Worm (Caenorhabditis elegans) whole organism, young adult: Measurements from ENCODE around the gene his-7.
A peak's percentile ranks its signal among the peaks of the same experiment; 100 is the strongest.

Source experiments
- B0019.2 ChIP-seq: fragments of 200-800 bp; sonication (Bioruptor generic); conservative IDR thresholded peaks from 2 replicates; pipeline ENCODE4 v1.3.6; 2022; ENCODE audit warnings: missing genetic modification reagents, missing genetic modification characterization, missing compliant biosample characterization
- B0035.1 ChIP-seq: sonication (generic microtip); optimal IDR thresholded peaks from 2 replicates; lab custom pipeline; 2016; ENCODE audit warnings: missing genetic modification characterization, mild to moderate bottlenecking, missing compliant biosample characterization, missing genotype, missing genetic modification reagents
- B0336.3 ChIP-seq: fragments of 200-800 bp; sonication (Bioruptor generic); IDR thresholded peaks from 2 replicates; pipeline ENCODE4 v1.3.6; 2022; ENCODE audit warnings: missing genetic modification characterization, missing compliant biosample characterization
- F37B4.10 ChIP-seq: fragments of 200-800 bp; sonication (Bioruptor generic); IDR thresholded peaks from 2 replicates; pipeline ENCODE4 v1.3.6; 2022; ENCODE audit warnings: missing genetic modification characterization, missing compliant biosample characterization
- F39B2.1 ChIP-seq: fragments of 200-800 bp; sonication (Bioruptor generic); IDR thresholded peaks from 2 replicates; pipeline ENCODE4 v1.3.6; 2022; ENCODE audit warnings: missing genetic modification reagents, missing genetic modification characterization, missing compliant biosample characterization
- F52B5.7 ChIP-seq: sonication (generic microtip); optimal IDR thresholded peaks from 2 replicates; lab custom pipeline; 2016; ENCODE audit warnings: mild to moderate bottlenecking, missing genetic modification characterization, missing compliant biosample characterization
- K12H6.12 ChIP-seq: fragments of 200-800 bp; sonication (Bioruptor generic); optimal IDR thresholded peaks from 2 replicates; lab custom pipeline; 2018; ENCODE audit warnings: mild to moderate bottlenecking, missing genetic modification characterization, missing compliant biosample characterization
- T07F8.4 ChIP-seq: sonication (generic microtip); optimal IDR thresholded peaks from 2 replicates; lab custom pipeline; 2016; ENCODE audit warnings: mild to moderate bottlenecking, missing genetic modification characterization, moderate library complexity, missing compliant biosample characterization
- Y53G8AR.9 ChIP-seq: fragments of 200-800 bp; sonication (Bioruptor generic); conservative IDR thresholded peaks from 2 replicates; pipeline ENCODE4 v1.3.6; 2022; ENCODE audit warnings: missing genetic modification reagents, missing genetic modification characterization, missing compliant biosample characterization
- Y67H2A.10 ChIP-seq: fragments of 200-800 bp; sonication (Bioruptor generic); conservative IDR thresholded peaks from 2 replicates; pipeline ENCODE4 v1.3.6; 2022; ENCODE audit warnings: missing genetic modification reagents, missing genetic modification characterization, missing compliant biosample characterization
- Y79H2A.3 ChIP-seq: fragments of 200-800 bp; sonication (Bioruptor generic); conservative IDR thresholded peaks from 2 replicates; pipeline ENCODE4 v1.3.6; 2022; ENCODE audit warnings: missing genetic modification reagents, missing genetic modification characterization, missing compliant biosample characterization
- Y95B8A.8 ChIP-seq: fragments of 200-800 bp; sonication (Bioruptor generic); IDR thresholded peaks from 2 replicates; pipeline ENCODE4 v1.3.6; 2022; ENCODE audit warnings: missing genetic modification reagents, missing genetic modification characterization, missing compliant biosample characterization
- akir-1 ChIP-seq: fragments of 200-800 bp; sonication (Bioruptor generic); optimal IDR thresholded peaks from 2 replicates; lab custom pipeline; 2018; ENCODE audit warnings: mild to moderate bottlenecking, missing genetic modification characterization, moderate library complexity, missing compliant biosample characterization
- aptf-2 ChIP-seq: fragments of 200-800 bp; sonication (Bioruptor generic); conservative IDR thresholded peaks from 2 replicates; pipeline ENCODE4 v1.3.6; 2022; ENCODE audit warnings: missing genetic modification reagents, missing genetic modification characterization, missing compliant biosample characterization
- atf-7 ChIP-seq: sonication (generic microtip); optimal IDR thresholded peaks from 2 replicates; lab custom pipeline; 2017; ENCODE audit warnings: mild to moderate bottlenecking, missing genetic modification characterization, missing compliant biosample characterization
- attf-5 ChIP-seq: fragments of 200-800 bp; sonication (Bioruptor generic); optimal IDR thresholded peaks from 2 replicates; lab custom pipeline; 2018; ENCODE audit warnings: mild to moderate bottlenecking, missing genetic modification characterization, missing compliant biosample characterization
- ccch-3 ChIP-seq: fragments of 200-800 bp; sonication (Bioruptor generic); optimal IDR thresholded peaks from 2 replicates; lab custom pipeline; 2018; ENCODE audit warnings: mild to moderate bottlenecking, missing genetic modification characterization, missing compliant biosample characterization
- dpl-1 ChIP-seq: fragments of 150-350 bp; optimal IDR thresholded peaks from 2 replicates; lab custom pipeline; 2014; ENCODE audit warnings: missing biosample characterization, missing genetic modification reagents, missing genetic modification characterization
- egl-44 ChIP-seq: fragments of 200-800 bp; sonication (Bioruptor generic); IDR thresholded peaks from 2 replicates; pipeline ENCODE4 v1.3.6; 2022; ENCODE audit warnings: missing genetic modification reagents, missing genetic modification characterization, missing compliant biosample characterization
- ets-4 ChIP-seq: fragments of 200-800 bp; sonication (Bioruptor generic); optimal IDR thresholded peaks from 2 replicates; lab custom pipeline; 2018; ENCODE audit warnings: mild to moderate bottlenecking, missing genetic modification characterization, missing compliant biosample characterization
- fkh-3 ChIP-seq: sonication (generic microtip); optimal IDR thresholded peaks from 2 replicates; lab custom pipeline; 2016; ENCODE audit warnings: mild to moderate bottlenecking, missing genetic modification characterization, missing compliant biosample characterization
- hlh-26 ChIP-seq: fragments of 200-800 bp; sonication (Bioruptor generic); conservative IDR thresholded peaks from 2 replicates; pipeline ENCODE4 v1.3.6; 2022; ENCODE audit warnings: missing genetic modification reagents, missing genetic modification characterization, missing compliant biosample characterization
- hmg-20 ChIP-seq: fragments of 200-800 bp; sonication (Bioruptor generic); IDR thresholded peaks from 2 replicates; pipeline ENCODE4 v1.3.6; 2022; ENCODE audit warnings: missing genetic modification reagents, missing genetic modification characterization, missing compliant biosample characterization
- hrde-1 ChIP-seq: sonication (generic microtip); optimal IDR thresholded peaks from 2 replicates; lab custom pipeline; 2016; ENCODE audit warnings: missing genetic modification characterization, mild to moderate bottlenecking, missing compliant biosample characterization, moderate library complexity, missing genotype, missing genetic modification reagents, borderline replicate concordance
- hsf-1 ChIP-seq: fragments of 200-800 bp; sonication (Bioruptor generic); IDR thresholded peaks from 2 replicates; pipeline ENCODE4 v1.3.6; 2022; ENCODE audit warnings: missing genetic modification reagents, missing genetic modification characterization, missing compliant biosample characterization
- lin-54 ChIP-seq: fragments of 200-800 bp; sonication (Bioruptor generic); optimal IDR thresholded peaks from 2 replicates; lab custom pipeline; 2018; ENCODE audit warnings: mild to moderate bottlenecking, missing genetic modification characterization, missing compliant biosample characterization
- madf-10 ChIP-seq: sonication (generic microtip); optimal IDR thresholded peaks from 2 replicates; lab custom pipeline; 2016; ENCODE audit warnings: mild to moderate bottlenecking, missing genetic modification characterization, missing compliant biosample characterization
- mes-4 ChIP-seq: sonication (generic microtip); optimal IDR thresholded peaks from 2 replicates; lab custom pipeline; 2016; ENCODE audit warnings: missing genotype, missing genetic modification characterization, missing compliant biosample characterization
- pha-4 ChIP-seq: fragments of 150-350 bp; sonication (generic microtip); optimal IDR thresholded peaks from 2 replicates; lab custom pipeline; 2014; ENCODE audit warnings: missing biosample characterization, missing genetic modification reagents, missing genetic modification characterization
- rcor-1 ChIP-seq: fragments of 200-800 bp; sonication (Bioruptor generic); IDR thresholded peaks from 2 replicates; pipeline ENCODE4 v1.3.6; 2022; ENCODE audit warnings: missing genetic modification reagents, missing genetic modification characterization, missing compliant biosample characterization
- rec-8 ChIP-seq, 2 experiments: sonication (generic microtip); optimal IDR thresholded peaks; 2 replicates each; lab custom pipeline; 2016; ENCODE audit warnings: mild to moderate bottlenecking in 2 of 2, missing genetic modification characterization in 2 of 2, missing genetic modification reagents in 2 of 2, missing genotype in 2 of 2, missing biosample characterization in 1 of 2, missing compliant biosample characterization in 1 of 2, moderate library complexity in 1 of 2
- repo-1 ChIP-seq: sonication (generic microtip); optimal IDR thresholded peaks from 2 replicates; lab custom pipeline; 2017; ENCODE audit warnings: mild to moderate bottlenecking, missing genetic modification characterization, missing compliant biosample characterization
- sea-2 ChIP-seq: fragments of 200-800 bp; sonication (Bioruptor generic); IDR thresholded peaks from 2 replicates; pipeline ENCODE4 v1.3.6; 2022; ENCODE audit warnings: missing genetic modification characterization, missing compliant biosample characterization
- somi-1 ChIP-seq: fragments of 200-800 bp; sonication (Bioruptor generic); optimal IDR thresholded peaks from 2 replicates; lab custom pipeline; 2018; ENCODE audit warnings: mild to moderate bottlenecking, missing genetic modification characterization, missing compliant biosample characterization
- sptf-2 ChIP-seq: fragments of 200-800 bp; sonication (Bioruptor generic); optimal IDR thresholded peaks from 2 replicates; lab custom pipeline; 2018; ENCODE audit warnings: mild to moderate bottlenecking, missing genetic modification characterization, missing compliant biosample characterization
- tbp1 ChIP-seq: fragments of 200-800 bp; sonication (Bioruptor generic); optimal IDR thresholded peaks from 2 replicates; lab custom pipeline; 2018; ENCODE audit warnings: mild to moderate bottlenecking, missing genetic modification characterization, missing compliant biosample characterization
- tbx-9 ChIP-seq: sonication (generic microtip); optimal IDR thresholded peaks from 2 replicates; lab custom pipeline; 2016; ENCODE audit warnings: borderline replicate concordance, missing genetic modification characterization, inconsistent platforms, missing compliant biosample characterization
- tlf-1 ChIP-seq: fragments of 200-800 bp; sonication (Bioruptor generic); optimal IDR thresholded peaks from 2 replicates; lab custom pipeline; 2018; ENCODE audit warnings: mild to moderate bottlenecking, missing genetic modification characterization, missing compliant biosample characterization
- xnd-1 ChIP-seq: sonication (generic microtip); optimal IDR thresholded peaks from 2 replicates; lab custom pipeline; 2016; ENCODE audit warnings: missing genotype, missing genetic modification reagents, missing genetic modification characterization, missing compliant biosample characterization
- ztf-28 ChIP-seq: fragments of 200-800 bp; sonication (Bioruptor generic); IDR thresholded peaks from 2 replicates; pipeline ENCODE4 v1.3.6; 2022; ENCODE audit warnings: missing genetic modification reagents, missing genetic modification characterization, missing compliant biosample characterization
- ztf-3 ChIP-seq: fragments of 200-800 bp; sonication (Bioruptor generic); optimal IDR thresholded peaks from 2 replicates; lab custom pipeline; 2018; ENCODE audit warnings: mild to moderate bottlenecking, missing genetic modification characterization, missing compliant biosample characterization

his-7 gene

DNA sequence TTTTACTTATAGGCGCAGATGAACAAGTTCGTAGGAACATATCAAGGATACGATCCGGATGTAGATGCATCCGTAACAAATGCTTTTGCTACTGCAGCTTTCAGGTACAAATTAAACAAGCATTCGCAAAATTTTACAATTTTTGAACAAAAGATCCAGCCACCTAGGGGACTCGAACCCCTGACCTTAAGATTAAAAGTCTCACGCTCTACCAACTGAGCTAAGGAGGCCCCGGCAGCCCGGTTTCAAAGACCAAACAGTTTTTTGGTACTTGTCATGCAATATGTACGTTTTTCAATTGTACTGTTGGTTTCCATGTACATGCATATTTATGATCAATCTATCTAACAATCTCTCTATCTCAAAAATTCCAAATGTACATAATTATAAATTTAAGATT is 33.8 kb upstream of the his-7 start (continued):
- no peak for TF ChIP-seq F52B5.7 (tag; lab: Kevin White, UChicago)
- peak; percentile 91 for TF ChIP-seq tbp1
- no peak for TF ChIP-seq tlf-1 (GFP tag; lab: Kevin White, UChicago)
- TF ChIP-seq somi-1: no peak
- peak; percentile 36; the same call in 1 of the 2 replicates for TF ChIP-seq rcor-1
- TF ChIP-seq aptf-2: no peak
- no peak for TF ChIP-seq B0019.2 (GFP tag; lab: Robert Waterston, UW)
- no peak for TF ChIP-seq F37B4.10 (GFP tag; lab: Robert Waterston, UW)
- no peak for TF ChIP-seq akir-1 (GFP tag; lab: Kevin White, UChicago)
- no peak for TF ChIP-seq B0336.3 (GFP tag; lab: Robert Waterston, UW)
- no peak for TF ChIP-seq B0035.1 (tag; lab: Kevin White, UChicago)
- no peak for TF ChIP-seq dpl-1
- no peak for TF ChIP-seq Y67H2A.10 (GFP tag; lab: Robert Waterston, UW)
- TF ChIP-seq K12H6.12 (tag; lab: Kevin White, UChicago): no peak
- peak; percentile 19 for TF ChIP-seq mes-4 (tag; lab: Kevin White, UChicago)
- TF ChIP-seq Y53G8AR.9 (GFP tag; lab: Robert Waterston, UW): no peak
- TF ChIP-seq atf-7 (tag; lab: Kevin White, UChicago): no peak
- no peak for TF ChIP-seq T07F8.4 (tag; lab: Kevin White, UChicago)
- no peak for TF ChIP-seq tbx-9 (tag; lab: Kevin White, UChicago)
- no peak for TF ChIP-seq ztf-3
- TF ChIP-seq hmg-20: no peak
- TF ChIP-seq repo-1 (tag; lab: Kevin White, UChicago): no peak
- TF ChIP-seq hlh-26 (GFP tag; lab: Robert Waterston, UW): no peak
- peak; percentile 12 for TF ChIP-seq lin-54 (GFP tag; lab: Kevin White, UChicago)
- TF ChIP-seq xnd-1 (tag; lab: Kevin White, UChicago): no peak
- peak in 1 of 2 experiments; percentile 15 for TF ChIP-seq rec-8 (tag; optimal IDR thresholded peaks at IDR 0.05; lab: Kevin White, UChicago)
- peak; percentile 76; the same call in 1 of the 2 replicates for TF ChIP-seq egl-44 (GFP tag; lab: Robert Waterston, UW)
- TF ChIP-seq ztf-28: no peak
- TF ChIP-seq sea-2 (GFP tag; lab: Robert Waterston, UW): no peak
- no peak for TF ChIP-seq fkh-3 (tag; lab: Kevin White, UChicago)
- no peak for TF ChIP-seq ccch-3 (GFP tag; lab: Kevin White, UChicago)
- no peak for TF ChIP-seq pha-4 (tag; lab: Kevin White, UChicago)
- TF ChIP-seq F39B2.1 (GFP tag; lab: Robert Waterston, UW): peak; percentile 55; the same call in 1 of the 2 replicates
- TF ChIP-seq Y95B8A.8 (GFP tag; lab: Robert Waterston, UW): 0 out of 2 replicates have a peak, but pooled peaks have one; percentile 40
- peak; percentile 50; the same call in 1 of the 2 replicates for TF ChIP-seq hsf-1 (GFP tag; lab: Robert Waterston, UW)
- no peak for TF ChIP-seq madf-10
- no peak for TF ChIP-seq hrde-1 (tag; lab: Kevin White, UChicago)
- TF ChIP-seq Y79H2A.3: no peak
- TF ChIP-seq attf-5 (GFP tag; lab: Kevin White, UChicago): peak; percentile 29
- no peak for TF ChIP-seq ets-4 (GFP tag; lab: Kevin White, UChicago)
- peak; percentile 55 for TF ChIP-seq sptf-2
